Fruit fly (Drosophila melanogaster): ENCODE data around the gene CG32061.

DNA sequence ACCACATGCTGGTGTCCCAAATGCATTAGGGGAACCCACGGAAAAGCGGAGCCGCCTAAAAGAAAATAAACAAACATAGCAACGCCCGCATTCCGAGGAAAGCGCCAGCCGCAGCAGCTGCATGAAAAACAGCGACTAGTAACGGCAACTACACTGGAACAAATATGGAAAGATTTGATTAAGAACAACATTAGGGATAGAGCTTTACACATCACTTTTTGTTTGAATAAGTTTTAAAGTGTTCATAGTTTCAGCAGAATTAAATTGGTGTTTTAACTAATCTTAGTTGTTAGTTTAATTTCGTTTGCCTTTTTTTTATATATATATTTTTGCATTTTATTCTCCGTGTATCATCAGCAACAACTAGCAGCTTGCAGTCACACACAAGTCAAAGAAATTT lies 35.6 kb upstream of the CG32061 start:
- TF ChIP-seq psq (optimal IDR thresholded peaks at IDR 0.05) (no peak), ttk (optimal IDR thresholded peaks at IDR 0.05) (no peak), insv (optimal IDR thresholded peaks at IDR 0.05) (no peak), h (optimal IDR thresholded peaks at IDR 0.05) (no peak), Sin3A (optimal IDR thresholded peaks at IDR 0.05) (no peak), Myc (optimal IDR thresholded peaks at IDR 0.05) (no peak)

Data from Kc167 (cell line).